Worm (Caenorhabditis elegans) whole organism, early embryonic: ENCODE measurements around the gene yif-1.

Experiments used
- ama-1 ChIP-seq: fragments of 150-350 bp; optimal IDR thresholded peaks from 2 replicates; lab custom pipeline; 2014
- ceh-13 ChIP-seq: fragments of 200-800 bp; sonication (Bioruptor generic); optimal IDR thresholded peaks from 2 replicates; lab custom pipeline; 2018; ENCODE audit warnings: mild to moderate bottlenecking, missing genetic modification characterization, missing compliant biosample characterization
- ceh-36 ChIP-seq: sonication (generic microtip); optimal IDR thresholded peaks from 2 replicates; lab custom pipeline; 2016; ENCODE audit warnings: missing genetic modification characterization, inconsistent platforms, missing compliant biosample characterization
- flt-1 ChIP-seq: fragments of 200-800 bp; sonication (Bioruptor generic); IDR thresholded peaks from 2 replicates; pipeline ENCODE4 v1.3.6; 2022; ENCODE audit warnings: missing genetic modification characterization, missing compliant biosample characterization
- scrt-1 ChIP-seq: fragments of 200-800 bp; sonication (Bioruptor generic); IDR thresholded peaks from 2 replicates; pipeline ENCODE4 v1.3.6; 2022; ENCODE audit warnings: missing genetic modification characterization, missing compliant biosample characterization
- sea-1 ChIP-seq: fragments of 200-800 bp; sonication (Bioruptor generic); conservative IDR thresholded peaks from 2 replicates; pipeline ENCODE4 v1.3.6; 2022; ENCODE audit warnings: missing genetic modification characterization, missing compliant biosample characterization
- tbx-11 ChIP-seq: fragments of 200-800 bp; sonication (Bioruptor generic); IDR thresholded peaks from 2 replicates; pipeline ENCODE4 v1.3.6; 2022; ENCODE audit warnings: missing genetic modification characterization, missing compliant biosample characterization
- tbx-37 ChIP-seq: fragments of 200-800 bp; sonication (Bioruptor generic); conservative IDR thresholded peaks from 2 replicates; pipeline ENCODE4 v1.3.6; 2022; ENCODE audit warnings: missing genetic modification reagents, missing genetic modification characterization, missing compliant biosample characterization
- tra-4 ChIP-seq: sonication (generic microtip); optimal IDR thresholded peaks from 2 replicates; lab custom pipeline; 2017; ENCODE audit warnings: missing genetic modification characterization, missing compliant biosample characterization

- no peak for TF ChIP-seq ama-1 (lab: Kevin White, UChicago)
- TF ChIP-seq flt-1 = no peak
- TF ChIP-seq tbx-37 (GFP tag; lab: Robert Waterston, UW) = no peak
- no peak for TF ChIP-seq ceh-36 (tag; lab: Kevin White, UChicago)
- TF ChIP-seq tbx-11 (GFP tag; lab: Robert Waterston, UW) = no peak
- TF ChIP-seq scrt-1 = no peak
- no peak for TF ChIP-seq ceh-13 (GFP tag; lab: Kevin White, UChicago)
- TF ChIP-seq tra-4 (tag; lab: Kevin White, UChicago) = no peak
- no peak for TF ChIP-seq sea-1 (GFP tag; lab: Robert Waterston, UW)
Observed at ce11 chrV:10098429-10098828, 43.7 kb upstream of the yif-1 start, which contains the start of gene ugt-47.
